Fruit fly (Drosophila melanogaster) whole organism, pupa: ENCODE results near the gene CG7457.

ENCODE experiments used
- CG10348 ChIP-seq: fragments of 200-800 bp; sonication (Bioruptor generic); IDR thresholded peaks from 2 replicates; pipeline ENCODE4 v1.3.6; 2022; ENCODE audit warnings: missing biosample characterization, missing genetic modification characterization
- CG12605 ChIP-seq: fragments of 200-800 bp; sonication (Bioruptor generic); IDR thresholded peaks from 2 replicates; pipeline ENCODE4 v1.3.6; 2022; ENCODE audit warnings: missing biosample characterization, missing genetic modification characterization
- CG13204 ChIP-seq: fragments of 200-800 bp; sonication (Bioruptor generic); optimal IDR thresholded peaks from 2 replicates; lab custom pipeline; 2018; ENCODE audit warnings: missing biosample characterization, mild to moderate bottlenecking, missing genetic modification characterization, moderate library complexity
- CG14655 ChIP-seq: fragments of 200-800 bp; sonication (Bioruptor generic); optimal IDR thresholded peaks from 3 replicates; lab custom pipeline; 2017; ENCODE audit warnings: mild to moderate bottlenecking, missing biosample characterization, missing genetic modification reagents, missing genetic modification characterization
- CG15710 ChIP-seq: fragments of 200-800 bp; sonication (Bioruptor generic); optimal IDR thresholded peaks from 2 replicates; lab custom pipeline; 2018; ENCODE audit warnings: missing biosample characterization, mild to moderate bottlenecking, missing genetic modification characterization, moderate library complexity
- CG17806 ChIP-seq: fragments of 200-800 bp; sonication (Bioruptor generic); optimal IDR thresholded peaks from 2 replicates; lab custom pipeline; 2018; ENCODE audit warnings: missing biosample characterization, mild to moderate bottlenecking, missing genetic modification characterization, moderate library complexity
- CG32121 ChIP-seq: fragments of 200-800 bp; sonication (Bioruptor generic); IDR thresholded peaks from 2 replicates; pipeline ENCODE4 v1.3.6; 2022; ENCODE audit warnings: missing biosample characterization, missing genetic modification characterization
- CG34367 ChIP-seq: fragments of 200-800 bp; sonication (Bioruptor generic); optimal IDR thresholded peaks from 2 replicates; lab custom pipeline; 2018; ENCODE audit warnings: missing biosample characterization, mild to moderate bottlenecking, missing genetic modification characterization
- CG4496 ChIP-seq: fragments of 200-800 bp; sonication (Bioruptor generic); IDR thresholded peaks from 3 replicates; pipeline ENCODE4 v1.3.6; 2022; ENCODE audit warnings: missing biosample characterization, missing genetic modification characterization
- CG8159 ChIP-seq: fragments of 200-800 bp; sonication (Bioruptor generic); optimal IDR thresholded peaks from 3 replicates; lab custom pipeline; 2018; ENCODE audit warnings: missing biosample characterization, mild to moderate bottlenecking, missing genetic modification characterization, moderate library complexity
- CG8301 ChIP-seq: fragments of 200-800 bp; sonication (Bioruptor generic); optimal IDR thresholded peaks from 2 replicates; lab custom pipeline; 2018; ENCODE audit warnings: missing biosample characterization, mild to moderate bottlenecking, missing genetic modification characterization
- CG9948 ChIP-seq: fragments of 200-800 bp; sonication (Bioruptor generic); optimal IDR thresholded peaks from 2 replicates; lab custom pipeline; 2018; ENCODE audit warnings: missing biosample characterization, mild to moderate bottlenecking, missing genetic modification characterization, moderate library complexity
- D1 ChIP-seq: fragments of 200-800 bp; sonication (Bioruptor generic); optimal IDR thresholded peaks from 2 replicates; lab custom pipeline; 2018; ENCODE audit warnings: missing biosample characterization, mild to moderate bottlenecking, missing genetic modification characterization, moderate library complexity
- EcR ChIP-seq: fragments of 200-800 bp; sonication (Bioruptor generic); optimal IDR thresholded peaks from 3 replicates; lab custom pipeline; 2019; ENCODE audit warnings: missing biosample characterization, missing genetic modification characterization, mild to moderate bottlenecking, moderate library complexity, missing genetic modification reagents
- Ets98B ChIP-seq: fragments of 200-800 bp; sonication (Bioruptor generic); IDR thresholded peaks from 2 replicates; pipeline ENCODE4 v1.3.6; 2022; ENCODE audit warnings: missing biosample characterization, missing genetic modification characterization
- Pif1A ChIP-seq: fragments of 200-800 bp; sonication (Bioruptor generic); optimal IDR thresholded peaks from 3 replicates; lab custom pipeline; 2016; ENCODE audit warnings: missing biosample characterization, missing genetic modification characterization
- Pif1B ChIP-seq: fragments of 200-800 bp; sonication (Bioruptor generic); optimal IDR thresholded peaks from 3 replicates; lab custom pipeline; 2016; ENCODE audit warnings: missing biosample characterization, missing genetic modification characterization
- Snoo ChIP-seq: fragments of 200-800 bp; sonication (Bioruptor generic); optimal IDR thresholded peaks from 3 replicates; lab custom pipeline; 2017; ENCODE audit warnings: missing biosample characterization, mild to moderate bottlenecking, missing genetic modification characterization, inconsistent platforms
- fd96Ca ChIP-seq: fragments of 200-800 bp; sonication (Bioruptor generic); IDR thresholded peaks from 3 replicates; pipeline ENCODE4 v1.3.6; 2022; ENCODE audit warnings: missing biosample characterization, missing genetic modification characterization
- gl ChIP-seq: fragments of 200-800 bp; sonication (Bioruptor generic); optimal IDR thresholded peaks from 2 replicates; lab custom pipeline; 2018; ENCODE audit warnings: missing biosample characterization, mild to moderate bottlenecking, missing genetic modification characterization
- rn ChIP-seq: fragments of 200-800 bp; sonication (Bioruptor generic); IDR thresholded peaks from 2 replicates; pipeline ENCODE4 v1.3.6; 2022; ENCODE audit warnings: missing biosample characterization, missing genetic modification characterization

The CG7457 gene

DNA sequence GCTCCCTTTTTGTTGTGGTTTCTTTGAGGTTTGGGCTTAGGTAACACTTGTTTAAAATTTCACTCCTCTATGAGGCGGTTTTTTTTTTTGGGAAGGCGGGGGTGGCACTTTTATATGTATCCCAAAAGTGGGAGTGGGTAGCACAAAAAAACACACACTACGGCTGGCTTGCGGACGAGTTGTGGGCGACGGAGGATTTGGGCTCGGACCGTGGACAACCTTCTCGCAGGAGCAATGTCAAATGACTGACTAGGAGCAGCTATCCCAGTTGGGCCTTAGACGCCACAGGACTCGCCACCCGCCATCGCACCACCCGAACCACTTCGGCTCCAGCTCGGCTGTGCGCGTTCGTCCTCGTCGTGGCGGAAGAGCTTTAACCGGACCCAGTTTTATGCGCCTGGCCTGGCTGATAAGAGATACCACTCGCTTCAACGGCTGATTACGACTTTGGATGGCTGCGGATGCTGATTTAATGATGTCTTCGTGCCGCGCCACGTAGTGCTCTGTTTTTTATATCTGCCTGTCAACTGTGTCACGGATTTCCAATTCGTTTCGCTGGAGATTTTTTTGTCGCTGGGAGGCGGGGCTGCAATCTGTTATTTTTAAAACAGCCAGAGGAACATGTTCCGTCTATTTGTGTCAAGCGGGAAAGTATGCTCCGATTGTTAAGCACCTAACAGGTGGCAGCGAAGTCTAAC, 8.3 kb downstream of the CG7457 start, which contains the start of gene Ank2:
Gene Ank2, minus strand, starts transcription at position 533 of the 698 bp plus-strand sequence.
- TF ChIP-seq CG8159 (tag; lab: Kevin White, UChicago) (no peak), CG32121 (GFP tag; lab: Robert Waterston, UW) (no peak), fd96Ca (GFP tag; lab: Robert Waterston, UW) (no peak), CG17806 (tag; lab: Kevin White, UChicago) (no peak), rn (GFP tag; lab: Robert Waterston, UW) (no peak), CG8301 (no peak), gl (no peak), CG13204 (GFP tag; lab: Kevin White, UChicago) (no peak), Ets98B (GFP tag; lab: Robert Waterston, UW) (no peak), Snoo (tag; lab: Kevin White, UChicago) (no peak), EcR (GFP tag; lab: Kevin White, UChicago) (no peak), D1 (tag; lab: Kevin White, UChicago) (no peak), Pif1B (GFP tag; lab: Kevin White, UChicago) (no peak), CG34367 (tag; lab: Kevin White, UChicago) (no peak), CG10348 (no peak)

DNA sequence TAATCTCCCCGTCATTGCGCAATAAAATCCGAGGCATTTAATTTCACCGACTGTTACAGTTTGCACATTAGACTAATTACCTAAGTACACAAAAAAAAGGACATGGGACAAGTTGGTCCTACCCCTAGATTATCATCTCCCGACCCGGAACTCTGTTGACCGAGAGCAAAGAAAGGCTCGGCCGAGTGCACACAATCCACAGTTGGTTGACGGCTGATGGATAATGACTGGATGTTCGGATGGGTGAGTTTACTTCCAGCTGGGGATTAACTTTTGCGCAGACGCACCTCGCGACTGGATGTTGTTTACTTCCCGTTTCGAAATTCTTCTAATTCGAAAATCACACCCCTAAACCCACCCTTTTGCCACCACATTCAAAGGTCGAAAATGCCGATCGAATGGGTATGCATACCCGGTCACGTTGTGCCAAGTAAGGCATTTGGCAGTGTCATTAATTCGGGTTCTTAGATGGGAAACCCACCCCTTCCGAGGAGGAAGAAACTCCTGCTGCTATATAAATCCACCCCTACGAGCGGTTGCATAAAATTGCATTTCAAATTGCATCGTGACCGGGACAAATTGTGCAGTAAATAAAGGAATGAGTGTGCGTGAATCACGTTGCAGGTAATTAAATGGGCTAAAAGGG, 11.8 kb downstream of the CG7457 start:
- TF ChIP-seq Pif1A (GFP tag; lab: Kevin White, UChicago) (no peak), CG12605 (peak; percentile 82)

DNA sequence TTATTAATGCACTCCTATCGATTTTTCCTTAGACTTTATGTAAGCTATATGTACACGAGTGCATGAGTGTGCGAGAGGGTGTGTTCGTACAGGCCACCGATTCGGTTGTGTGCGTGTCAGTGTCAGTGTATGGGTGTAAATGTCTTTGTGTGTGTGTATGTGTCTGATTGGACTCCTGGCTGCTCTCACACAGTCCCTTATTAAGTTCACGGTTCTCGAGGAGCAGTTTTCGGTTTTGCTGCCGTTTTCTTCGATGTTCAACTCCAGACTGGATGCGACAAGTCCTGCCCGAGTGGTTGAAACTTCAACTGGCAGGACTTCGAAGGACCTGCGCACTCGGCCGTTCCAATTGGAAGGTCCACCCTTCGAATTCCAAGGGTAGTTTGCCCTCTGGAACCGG, 12.9 kb downstream of the CG7457 start:
- TF ChIP-seq CG12605 (no peak), CG17806 (tag; lab: Kevin White, UChicago) (no peak), Ets98B (GFP tag; lab: Robert Waterston, UW) (no peak)

dm6 chr3L:7695554-7695953, 30.7 kb downstream of the CG7457 start, which contains the start of gene CG44195:
Gene CG44195 (minus strand): TSS chr3L:7695654.
- TF ChIP-seq CG10348 (no peak), Pif1A (GFP tag; lab: Kevin White, UChicago) (no peak), Ets98B (GFP tag; lab: Robert Waterston, UW) (no peak), CG9948 (tag; lab: Kevin White, UChicago) (no peak), fd96Ca (GFP tag; lab: Robert Waterston, UW) (no peak), Pif1B (GFP tag; lab: Kevin White, UChicago) (no peak), D1 (tag; lab: Kevin White, UChicago) (no peak), rn (GFP tag; lab: Robert Waterston, UW) (no peak), CG13204 (GFP tag; lab: Kevin White, UChicago) (no peak), CG15710 (no peak), EcR (GFP tag; lab: Kevin White, UChicago) (no peak), Snoo (tag; lab: Kevin White, UChicago) (no peak), CG14655 (GFP tag; lab: Kevin White, UChicago) (no peak), gl (no peak), CG8301 (no peak), CG4496 (GFP tag; lab: Robert Waterston, UW) (no peak), CG34367 (tag; lab: Kevin White, UChicago) (no peak), CG8159 (tag; lab: Kevin White, UChicago) (no peak), CG17806 (tag; lab: Kevin White, UChicago) (no peak), CG12605 (no peak)
- TF ChIP-seq, all 21 proteins: peak for 0
